Worm (Caenorhabditis elegans) whole organism, L3 larva: Measurements from ENCODE around the gene C08B6.5.

Experiments used
- aly-2 ChIP-seq: fragments of 150-350 bp; optimal IDR thresholded peaks from 2 replicates; lab custom pipeline; 2014; ENCODE audit warnings: missing biosample characterization, missing genetic modification characterization
- ceh-82 ChIP-seq: fragments of 150-350 bp; optimal IDR thresholded peaks from 2 replicates; lab custom pipeline; 2014; ENCODE audit warnings: missing biosample characterization, missing genetic modification characterization
- fkh-10 ChIP-seq: sonication (generic microtip); optimal IDR thresholded peaks from 2 replicates; lab custom pipeline; 2017; ENCODE audit warnings: missing biosample characterization, missing genetic modification reagents, missing genetic modification characterization
- fkh-2 ChIP-seq: fragments of 150-350 bp; optimal IDR thresholded peaks from 2 replicates; lab custom pipeline; 2014; ENCODE audit warnings: missing biosample characterization, missing genetic modification reagents, missing genetic modification characterization
- lin-15B ChIP-seq: fragments of 150-350 bp; optimal IDR thresholded peaks from 2 replicates; lab custom pipeline; 2014; ENCODE audit warnings: missing biosample characterization, missing genetic modification characterization
- nfya-1 ChIP-seq: sonication (generic microtip); optimal IDR thresholded peaks from 2 replicates; lab custom pipeline; 2017; ENCODE audit warnings: missing genetic modification characterization, mild to moderate bottlenecking, missing compliant biosample characterization, antibody characterized with exemption, moderate library complexity; ENCODE audit not compliant: insufficient read depth
- nhr-12 ChIP-seq: fragments of 150-350 bp; optimal IDR thresholded peaks from 2 replicates; lab custom pipeline; 2014; ENCODE audit warnings: missing biosample characterization, missing genetic modification characterization
- nhr-67 ChIP-seq: fragments of 150-350 bp; optimal IDR thresholded peaks from 2 replicates; lab custom pipeline; 2014; ENCODE audit warnings: missing biosample characterization, missing genetic modification characterization
- ztf-11 ChIP-seq: fragments of 150-350 bp; optimal IDR thresholded peaks from 2 replicates; lab custom pipeline; 2014; ENCODE audit warnings: missing biosample characterization, missing genetic modification characterization

ce11 chrV:10168870-10169269 lies 51.3 kb downstream of the C08B6.5 start:
- TF ChIP-seq nhr-67 (tag; lab: Kevin White, UChicago) (no peak), nfya-1 (tag; lab: Kevin White, UChicago) (no peak), lin-15B (tag; lab: Kevin White, UChicago) (no peak), fkh-10 (GFP tag; lab: Kevin White, UChicago) (no peak), ceh-82 (no peak), fkh-2 (tag; lab: Kevin White, UChicago) (no peak), aly-2 (no peak), nhr-12 (tag; lab: Kevin White, UChicago) (no peak), ztf-11 (tag; lab: Kevin White, UChicago) (no peak)
